Fruit fly (Drosophila melanogaster) whole organism, embryonic: ENCODE measurements around the gene CG1136.

Experiments used
- Atf3 ChIP-seq: fragments of 200-800 bp; sonication (Bioruptor generic); optimal IDR thresholded peaks from 3 replicates; lab custom pipeline; 2016; ENCODE audit warnings: missing biosample characterization, missing genetic modification characterization
- BtbVII ChIP-seq: fragments of 200-800 bp; sonication (Bioruptor generic); optimal IDR thresholded peaks from 3 replicates; lab custom pipeline; 2017; ENCODE audit warnings: missing biosample characterization, mild to moderate bottlenecking, missing genetic modification characterization
- CG11085 ChIP-seq: fragments of 200-800 bp; sonication (Bioruptor generic); IDR thresholded peaks from 2 replicates; pipeline ENCODE4 v1.3.6; 2022; ENCODE audit warnings: missing biosample characterization, missing genetic modification characterization
- CG11695 ChIP-seq: fragments of 200-800 bp; sonication (Bioruptor generic); IDR thresholded peaks from 3 replicates; pipeline ENCODE4 v1.3.6; 2022; ENCODE audit warnings: missing biosample characterization, missing genetic modification characterization
- CG13287 ChIP-seq: fragments of 200-800 bp; sonication (Bioruptor generic); IDR thresholded peaks from 2 replicates; pipeline ENCODE4 v1.3.6; 2022; ENCODE audit warnings: missing biosample characterization, missing genetic modification characterization; ENCODE audit not compliant: partially characterized antibody
- CG13296 ChIP-seq: fragments of 200-800 bp; sonication (Bioruptor generic); optimal IDR thresholded peaks from 3 replicates; lab custom pipeline; 2018; ENCODE audit warnings: missing biosample characterization, mild to moderate bottlenecking, missing genetic modification characterization
- CG14441 ChIP-seq: fragments of 200-800 bp; sonication (Bioruptor generic); IDR thresholded peaks from 2 replicates; pipeline ENCODE4 v1.3.6; 2022; ENCODE audit warnings: missing biosample characterization, missing genetic modification characterization
- CG15514 ChIP-seq: fragments of 200-800 bp; sonication (Bioruptor generic); optimal IDR thresholded peaks from 3 replicates; lab custom pipeline; 2017; ENCODE audit warnings: missing biosample characterization, missing genetic modification characterization, mild to moderate bottlenecking, moderate library complexity, missing genetic modification reagents
- CG1602 ChIP-seq: fragments of 200-800 bp; sonication (Bioruptor generic); optimal IDR thresholded peaks from 3 replicates; lab custom pipeline; 2016; ENCODE audit warnings: missing biosample characterization, missing genetic modification characterization
- CG17359 ChIP-seq: fragments of 200-800 bp; sonication (Bioruptor generic); optimal IDR thresholded peaks from 3 replicates; lab custom pipeline; 2018; ENCODE audit warnings: missing biosample characterization, mild to moderate bottlenecking, missing genetic modification characterization, moderate library complexity
- CG2116 ChIP-seq: fragments of 200-800 bp; sonication (Bioruptor generic); optimal IDR thresholded peaks from 3 replicates; lab custom pipeline; 2018; ENCODE audit warnings: missing biosample characterization, mild to moderate bottlenecking, missing genetic modification characterization
- CG7372 ChIP-seq: fragments of 200-800 bp; sonication (Bioruptor generic); IDR thresholded peaks from 2 replicates; pipeline ENCODE4 v1.3.6; 2022; ENCODE audit warnings: missing biosample characterization, missing genetic modification characterization
- CG7928 ChIP-seq: fragments of 200-800 bp; sonication (Bioruptor generic); optimal IDR thresholded peaks from 2 replicates; lab custom pipeline; 2017; ENCODE audit warnings: missing biosample characterization, mild to moderate bottlenecking, missing genetic modification characterization
- CG8290 ChIP-seq, 3 experiments: fragments of 200-800 bp; sonication (Bioruptor generic); optimal IDR thresholded peaks; 2 replicates each; lab custom pipeline; 2016 to 2019; ENCODE audit warnings: missing biosample characterization in 3 of 3, missing genetic modification characterization in 3 of 3, mild to moderate bottlenecking in 2 of 3, moderate library complexity in 1 of 3
- CG9932 ChIP-seq: fragments of 200-800 bp; sonication (Bioruptor generic); IDR thresholded peaks from 2 replicates; pipeline ENCODE4 v1.3.6; 2022; ENCODE audit warnings: missing biosample characterization, missing genetic modification characterization
- Drgx ChIP-seq: fragments of 200-800 bp; sonication (Bioruptor generic); IDR thresholded peaks from 2 replicates; pipeline ENCODE4 v1.3.6; 2022; ENCODE audit warnings: missing biosample characterization, missing genetic modification characterization
- Elba2 ChIP-seq: fragments of 200-800 bp; sonication (Bioruptor generic); optimal IDR thresholded peaks from 3 replicates; lab custom pipeline; 2016; ENCODE audit warnings: missing biosample characterization, missing genetic modification characterization
- H2.0 ChIP-seq: fragments of 200-800 bp; sonication (Bioruptor generic); IDR thresholded peaks from 2 replicates; pipeline ENCODE4 v1.3.6; 2022; ENCODE audit warnings: missing biosample characterization, missing genetic modification characterization
- Hand ChIP-seq: fragments of 200-800 bp; sonication (Bioruptor generic); optimal IDR thresholded peaks from 2 replicates; lab custom pipeline; 2017; ENCODE audit warnings: mild to moderate bottlenecking, missing biosample characterization, missing genetic modification reagents, missing genetic modification characterization
- HmgZ ChIP-seq: fragments of 200-800 bp; sonication (Bioruptor generic); optimal IDR thresholded peaks from 2 replicates; lab custom pipeline; 2018; ENCODE audit warnings: missing biosample characterization, mild to moderate bottlenecking, missing genetic modification characterization
- Hr3 ChIP-seq: fragments of 200-800 bp; sonication (Bioruptor generic); optimal IDR thresholded peaks from 3 replicates; lab custom pipeline; 2016; ENCODE audit warnings: missing biosample characterization, missing genetic modification characterization
- Hsf ChIP-seq: fragments of 200-800 bp; sonication (Bioruptor generic); optimal IDR thresholded peaks from 3 replicates; lab custom pipeline; 2016; ENCODE audit warnings: missing biosample characterization, missing genetic modification characterization
- Jarid2 ChIP-seq: fragments of 200-800 bp; sonication (Bioruptor generic); optimal IDR thresholded peaks from 3 replicates; lab custom pipeline; 2017; ENCODE audit warnings: mild to moderate bottlenecking, missing biosample characterization, missing genetic modification reagents, missing genetic modification characterization
- Myb ChIP-seq: fragments of 200-800 bp; sonication (Bioruptor generic); optimal IDR thresholded peaks from 2 replicates; lab custom pipeline; 2016; ENCODE audit warnings: missing biosample characterization, missing genetic modification characterization
- Nf-YC ChIP-seq: fragments of 200-800 bp; optimal IDR thresholded peaks from 3 replicates; lab custom pipeline; 2019; ENCODE audit warnings: missing biosample characterization, mild to moderate bottlenecking, missing genetic modification characterization, moderate library complexity
- Pdp1 ChIP-seq, 2 experiments: fragments of 200-800 bp; sonication (Bioruptor generic); optimal IDR thresholded peaks; 3 replicates each; lab custom pipeline; 2016; ENCODE audit warnings: missing biosample characterization in 2 of 2, missing genetic modification characterization in 2 of 2, mild to moderate bottlenecking in 1 of 2, moderate library complexity in 1 of 2
- Rfx ChIP-seq: fragments of 200-800 bp; sonication (Bioruptor generic); IDR thresholded peaks from 2 replicates; pipeline ENCODE4 v1.3.6; 2022; ENCODE audit warnings: missing biosample characterization, missing genetic modification characterization
- Scr ChIP-seq: fragments of 200-800 bp; sonication (Bioruptor generic); IDR thresholded peaks from 2 replicates; pipeline ENCODE4 v1.3.6; 2022; ENCODE audit warnings: missing biosample characterization, missing genetic modification characterization; ENCODE audit not compliant: partially characterized antibody
- Sox102F ChIP-seq: fragments of 200-800 bp; sonication (Bioruptor generic); optimal IDR thresholded peaks from 2 replicates; lab custom pipeline; 2018; ENCODE audit warnings: missing biosample characterization, mild to moderate bottlenecking, missing genetic modification characterization, moderate library complexity
- Sry-δ ChIP-seq: fragments of 200-800 bp; sonication (Bioruptor generic); optimal IDR thresholded peaks from 2 replicates; lab custom pipeline; 2016; ENCODE audit warnings: missing biosample characterization, missing genetic modification characterization
- Xbp1 ChIP-seq: fragments of 200-800 bp; sonication (Bioruptor generic); optimal IDR thresholded peaks from 3 replicates; lab custom pipeline; 2016; ENCODE audit warnings: missing biosample characterization, mild to moderate bottlenecking, missing genetic modification characterization
- dmrt11E ChIP-seq: fragments of 200-800 bp; sonication (Bioruptor generic); optimal IDR thresholded peaks from 3 replicates; lab custom pipeline; 2018; ENCODE audit warnings: missing biosample characterization, mild to moderate bottlenecking, missing genetic modification characterization, moderate library complexity
- eyg ChIP-seq: fragments of 200-800 bp; sonication (Bioruptor generic); optimal IDR thresholded peaks from 3 replicates; lab custom pipeline; 2016; ENCODE audit warnings: missing biosample characterization, missing genetic modification characterization
- gce ChIP-seq: fragments of 200-800 bp; sonication (Bioruptor generic); IDR thresholded peaks from 3 replicates; pipeline ENCODE4 v1.3.6; 2022; ENCODE audit warnings: missing biosample characterization, missing genetic modification characterization
- inv ChIP-seq: fragments of 200-800 bp; sonication (Bioruptor generic); IDR thresholded peaks from 2 replicates; pipeline ENCODE4 v1.3.6; 2022; ENCODE audit warnings: missing biosample characterization, missing genetic modification characterization; ENCODE audit not compliant: partially characterized antibody
- kah ChIP-seq: fragments of 200-800 bp; sonication (Bioruptor generic); optimal IDR thresholded peaks from 2 replicates; lab custom pipeline; 2018; ENCODE audit warnings: missing biosample characterization, mild to moderate bottlenecking, missing genetic modification characterization
- lbe ChIP-seq: fragments of 200-800 bp; sonication (Bioruptor generic); optimal IDR thresholded peaks from 2 replicates; lab custom pipeline; 2016; ENCODE audit warnings: missing biosample characterization, mild to moderate bottlenecking, missing genetic modification characterization
- nau ChIP-seq: fragments of 200-800 bp; sonication (Bioruptor generic); optimal IDR thresholded peaks from 3 replicates; lab custom pipeline; 2017; ENCODE audit warnings: missing biosample characterization, mild to moderate bottlenecking, missing genetic modification characterization, missing genetic modification reagents
- peb ChIP-seq: fragments of 200-800 bp; sonication (Bioruptor generic); IDR thresholded peaks from 2 replicates; pipeline ENCODE4 v1.3.6; 2022; ENCODE audit warnings: missing biosample characterization, missing genetic modification characterization
- prd ChIP-seq, 3 experiments: fragments of >200 bp in 2 of 3; fragments of 200-800 bp in 1 of 3; sonication (Bioruptor generic) in 1 of 3; optimal IDR thresholded peaks in 2 of 3; IDR thresholded peaks in 1 of 3; 2 replicates in 2 of 3; 3 replicates in 1 of 3; pipeline versions ENCODE4 v1.3.6 to Lab custom; 2017 to 2022; ENCODE audit warnings: missing biosample characterization in 1 of 3, missing genetic modification characterization in 1 of 3
- repo ChIP-seq: fragments of 200-800 bp; sonication (Bioruptor generic); optimal IDR thresholded peaks from 2 replicates; lab custom pipeline; 2016; ENCODE audit warnings: missing biosample characterization, missing genetic modification characterization
- row ChIP-seq: fragments of 200-800 bp; sonication (Bioruptor generic); IDR thresholded peaks from 3 replicates; pipeline ENCODE4 v1.3.6; 2022; ENCODE audit warnings: missing biosample characterization, missing genetic modification characterization
- schlank ChIP-seq: fragments of 200-800 bp; sonication (Bioruptor generic); optimal IDR thresholded peaks from 2 replicates; lab custom pipeline; 2018; ENCODE audit warnings: missing biosample characterization, mild to moderate bottlenecking, missing genetic modification characterization
- scrt ChIP-seq: fragments of 200-800 bp; sonication (Bioruptor generic); optimal IDR thresholded peaks from 2 replicates; lab custom pipeline; 2018; ENCODE audit warnings: missing biosample characterization, mild to moderate bottlenecking, missing genetic modification characterization, moderate library complexity
- shn ChIP-seq: fragments of 200-800 bp; sonication (Bioruptor generic); optimal IDR thresholded peaks from 3 replicates; lab custom pipeline; 2016; ENCODE audit warnings: missing biosample characterization, missing genetic modification characterization
- sqz ChIP-seq: fragments of 200-800 bp; sonication (Bioruptor generic); optimal IDR thresholded peaks from 3 replicates; lab custom pipeline; 2018; ENCODE audit warnings: missing biosample characterization, mild to moderate bottlenecking, missing genetic modification characterization
- tgo ChIP-seq: fragments of 200-800 bp; sonication (Bioruptor generic); IDR thresholded peaks from 3 replicates; pipeline ENCODE4 v1.3.6; 2022; ENCODE audit warnings: missing biosample characterization, missing genetic modification characterization
- trem ChIP-seq: fragments of 200-800 bp; optimal IDR thresholded peaks from 3 replicates; lab custom pipeline; 2019; ENCODE audit warnings: missing biosample characterization, mild to moderate bottlenecking, missing genetic modification characterization, moderate library complexity
- zf30C ChIP-seq: fragments of 200-800 bp; sonication (Bioruptor generic); optimal IDR thresholded peaks from 3 replicates; lab custom pipeline; 2018; ENCODE audit warnings: missing biosample characterization, mild to moderate bottlenecking, missing genetic modification characterization

CG1136 gene

DNA sequence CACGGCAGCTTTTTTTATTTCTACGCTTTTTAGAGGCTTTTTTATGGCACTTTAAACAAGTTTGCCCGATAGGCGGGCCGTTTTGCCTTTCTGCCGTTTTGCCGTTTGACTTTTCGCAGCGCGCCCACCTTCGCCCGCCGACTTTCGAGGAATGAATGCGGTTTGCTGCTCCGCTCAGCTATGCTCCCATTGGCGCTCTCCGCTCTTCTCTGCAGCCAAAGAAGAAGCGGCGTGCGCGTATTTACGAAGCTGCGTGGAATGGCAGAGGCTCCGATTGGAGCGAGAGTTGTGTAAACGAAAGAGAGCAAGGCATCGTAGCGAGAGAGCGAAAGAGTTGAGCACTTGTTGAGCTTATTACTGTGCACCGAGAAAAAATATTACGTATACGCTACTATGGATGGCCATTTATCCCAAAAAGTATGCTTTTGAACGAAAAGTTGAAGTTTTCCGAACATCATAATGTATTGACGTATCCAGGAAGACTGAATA lies 25.2 kb downstream of the CG1136 start, which contains the start of gene wit (continued):
- peak; percentile 46 for TF ChIP-seq CG13296 (GFP tag; lab: Kevin White, UChicago)
- TF ChIP-seq CG14441 (GFP tag; lab: Robert Waterston, UW): no peak
- peak; percentile 28 for TF ChIP-seq Scr
- no peak for TF ChIP-seq dmrt11E (tag; lab: Kevin White, UChicago)
- no peak for TF ChIP-seq trem (tag; lab: Kevin White, UChicago)
- TF ChIP-seq CG9932 (GFP tag; lab: Robert Waterston, UW): peak; percentile 32
- peak; percentile 41 for TF ChIP-seq eyg (GFP tag; lab: Kevin White, UChicago)
- TF ChIP-seq CG8290 (GFP tag; optimal IDR thresholded peaks at IDR 0.05; lab: Kevin White, UChicago): no peak
- TF ChIP-seq CG8290 (tag; optimal IDR thresholded peaks at IDR 0.05; lab: Kevin White, UChicago): peak in 1 of 2 experiments; percentile 73
- peak; percentile 55 for TF ChIP-seq Hand (GFP tag; lab: Kevin White, UChicago)
- peak; percentile 67 for TF ChIP-seq kah (GFP tag; lab: Kevin White, UChicago)
- TF ChIP-seq CG7928 (GFP tag; lab: Kevin White, UChicago): no peak
- TF ChIP-seq CG1602 (GFP tag; lab: Kevin White, UChicago): no peak
- TF ChIP-seq CG13287 (GFP tag; lab: Robert Waterston, UW): peak; percentile 73
- peak; percentile 52 for TF ChIP-seq CG15514
- no peak for TF ChIP-seq Myb
- peak; percentile 47; the same call in 1 of the 2 replicates for TF ChIP-seq CG7372 (GFP tag; lab: Robert Waterston, UW)
- TF ChIP-seq Drgx (GFP tag; lab: Robert Waterston, UW): peak; percentile 48; the same call in 1 of the 2 replicates
- TF ChIP-seq CG17359 (tag; lab: Kevin White, UChicago): peak; percentile 16
- TF ChIP-seq Elba2: no peak
- peak; percentile 81 for TF ChIP-seq Nf-YC (tag; lab: Kevin White, UChicago)
- TF ChIP-seq schlank (tag; lab: Kevin White, UChicago): no peak
- TF ChIP-seq BtbVII (GFP tag; lab: Kevin White, UChicago): peak; percentile 66
- peak; percentile 41 for TF ChIP-seq nau (GFP tag; lab: Kevin White, UChicago)
- peak; percentile 68 for TF ChIP-seq Jarid2 (GFP tag; lab: Kevin White, UChicago)
- no peak for TF ChIP-seq inv (GFP tag; lab: Robert Waterston, UW)
- TF ChIP-seq H2.0: no peak; the same call in 1 of the 2 replicates
- peak; percentile 42 for TF ChIP-seq Xbp1 (GFP tag; lab: Kevin White, UChicago)
- no peak for TF ChIP-seq prd (optimal IDR thresholded peaks at IDR 0.05; lab: Kevin White, UChicago)
- TF ChIP-seq prd (GFP tag; IDR thresholded peaks at IDR 0.05; lab: Robert Waterston, UW): no peak
- no peak for TF ChIP-seq Atf3 (GFP tag; lab: Kevin White, UChicago)
- peak; percentile 31; the same call in 1 of the 2 replicates for TF ChIP-seq Rfx (GFP tag; lab: Robert Waterston, UW)
- peak; percentile 98 for TF ChIP-seq scrt (GFP tag; lab: Kevin White, UChicago)
- TF ChIP-seq CG11695 (GFP tag; lab: Robert Waterston, UW): 0 out of 3 replicates have a peak, but pooled peaks have one; percentile 11
- peak; percentile 12 for TF ChIP-seq Sox102F
- TF ChIP-seq Pdp1 (GFP tag; optimal IDR thresholded peaks at IDR 0.05; lab: Kevin White, UChicago): peak in 1 of 2 experiments; percentile 73
- no peak for TF ChIP-seq CG11085 (GFP tag; lab: Robert Waterston, UW)
- peak; percentile 42; the same call in 1 of the 3 replicates for TF ChIP-seq row (GFP tag; lab: Robert Waterston, UW)
- TF ChIP-seq Hsf: peak; percentile 26
- peak; percentile 53 for TF ChIP-seq sqz (GFP tag; lab: Kevin White, UChicago)
- no peak for TF ChIP-seq Sry-δ (GFP tag; lab: Kevin White, UChicago)
- TF ChIP-seq gce (GFP tag; lab: Robert Waterston, UW): peak; percentile 21; the same call in 1 of the 3 replicates
- TF ChIP-seq Hr3 (GFP tag; lab: Kevin White, UChicago): no peak
- no peak for TF ChIP-seq repo (GFP tag; lab: Kevin White, UChicago)
- 0 out of 3 replicates have a peak, but pooled peaks have one; percentile 19 for TF ChIP-seq tgo (GFP tag; lab: Robert Waterston, UW)
- peak; percentile 74 for TF ChIP-seq zf30C (GFP tag; lab: Kevin White, UChicago)
- no peak for TF ChIP-seq peb (GFP tag; lab: Robert Waterston, UW)
- TF ChIP-seq HmgZ (tag; lab: Kevin White, UChicago): peak; percentile 26
- TF ChIP-seq CG2116 (GFP tag; lab: Kevin White, UChicago): no peak
- TF ChIP-seq shn (GFP tag; lab: Kevin White, UChicago): no peak
- peak; percentile 83 for TF ChIP-seq lbe
